Fruit fly (Drosophila melanogaster): ENCODE results near the gene CG16753.

dm6 chr3L:3077568-3078107 lies 22.8 kb downstream of the CG16753 start:
- no peak for TF ChIP-seq usp (GFP tag; optimal IDR thresholded peaks at IDR 0.05)
- TF ChIP-seq CG8478 (optimal IDR thresholded peaks at IDR 0.05), result no peak
- TF ChIP-seq pan (optimal IDR thresholded peaks at IDR 0.05), result peak; percentile 49
- no peak for TF ChIP-seq EcR (GFP tag; optimal IDR thresholded peaks at IDR 0.05)
- TF ChIP-seq psq (optimal IDR thresholded peaks at IDR 0.05), result no peak

Data from whole organism.